Fruit fly (Drosophila melanogaster) whole organism: ENCODE measurements around the gene Elp4.

ENCODE experiments used
- CG8478 ChIP-seq: fragments of >200 bp; optimal IDR thresholded peaks from 2 replicates; lab custom pipeline; 2018; ENCODE audit warnings: inconsistent platforms
- Dll ChIP-seq: fragments of >200 bp; optimal IDR thresholded peaks from 2 replicates; lab custom pipeline; 2017
- EcR ChIP-seq, 2 experiments: fragments of >200 bp; optimal IDR thresholded peaks; 2 replicates each; lab custom pipeline; 2017; ENCODE audit warnings: missing biosample characterization in 2 of 2, missing genetic modification characterization in 2 of 2, missing genetic modification reagents in 2 of 2
- pan ChIP-seq: fragments of >200 bp; optimal IDR thresholded peaks from 2 replicates; lab custom pipeline; 2017
- psq ChIP-seq: fragments of >200 bp; optimal IDR thresholded peaks from 2 replicates; lab custom pipeline; 2017
- usp ChIP-seq: fragments of >200 bp; optimal IDR thresholded peaks from 2 replicates; lab custom pipeline; 2017; ENCODE audit warnings: missing biosample characterization, missing genetic modification characterization, mixed read lengths

The Elp4 gene

DNA sequence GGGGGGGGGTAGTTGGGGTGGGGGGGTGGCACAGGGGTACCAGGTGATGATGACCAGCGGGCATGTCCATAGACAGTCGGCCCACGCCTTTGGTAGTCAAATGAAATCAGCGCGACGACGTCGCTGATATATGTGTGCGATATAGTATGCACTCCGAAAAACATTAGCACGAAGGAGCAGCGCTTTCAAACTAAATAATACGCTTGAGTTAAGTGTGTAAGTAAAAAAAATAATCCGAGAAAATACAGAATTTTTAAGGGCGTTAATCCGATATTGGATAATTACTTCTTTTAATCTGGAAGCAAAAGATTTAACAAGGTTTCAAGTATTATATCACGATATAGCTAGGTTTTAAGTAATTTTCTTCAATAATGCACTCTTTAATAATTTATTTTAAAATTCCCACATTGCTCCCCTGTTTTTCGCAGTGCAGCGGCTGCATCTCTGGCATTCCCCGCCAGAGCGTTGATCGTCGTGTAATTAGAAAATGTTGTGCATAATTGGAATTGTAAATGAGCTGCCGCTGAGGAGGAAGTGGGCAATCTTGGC lies 29.1 kb upstream of the Elp4 start:
- TF ChIP-seq usp (GFP tag; lab: Kevin White, UChicago) = no peak
- no peak for TF ChIP-seq pan (lab: Kevin White, UChicago)
- no peak for TF ChIP-seq CG8478 (lab: Kevin White, UChicago)
- no peak for TF ChIP-seq EcR (GFP tag; optimal IDR thresholded peaks at IDR 0.05; lab: Kevin White, UChicago)
- TF ChIP-seq Dll (lab: Kevin White, UChicago) = no peak
- TF ChIP-seq psq (lab: Kevin White, UChicago) = no peak

DNA sequence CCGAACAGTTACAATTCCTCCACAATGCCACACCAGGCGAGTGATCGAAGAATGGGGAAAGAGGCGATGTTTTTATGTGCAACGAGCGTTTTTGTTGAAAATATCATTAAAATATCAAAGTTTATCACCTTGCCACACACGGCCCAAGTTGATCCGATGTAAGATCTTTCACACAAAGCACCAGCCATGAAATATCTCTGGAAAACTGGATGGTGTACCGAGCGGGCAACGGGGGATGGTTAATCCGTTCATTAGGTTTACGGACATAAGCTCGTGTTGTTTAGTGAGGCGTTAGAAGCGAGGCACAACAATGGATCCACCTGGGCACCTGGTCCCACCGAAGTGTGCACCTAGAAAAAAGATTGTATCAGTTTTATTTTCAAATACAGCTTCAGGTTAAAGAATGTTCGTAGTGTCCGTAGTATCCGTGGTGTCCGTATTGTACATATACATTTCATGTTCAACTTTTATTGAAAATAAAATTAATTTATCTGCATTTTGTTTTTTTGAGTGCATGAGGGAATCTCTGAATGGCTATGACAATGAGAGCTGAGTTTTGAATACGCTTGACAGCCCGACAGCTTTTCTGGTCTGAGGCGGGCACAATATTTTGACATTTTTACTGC lies 27.4 kb upstream of the Elp4 start:
- TF ChIP-seq usp (GFP tag; lab: Kevin White, UChicago) (no peak), pan (lab: Kevin White, UChicago) (no peak), CG8478 (lab: Kevin White, UChicago) (no peak), EcR (GFP tag; optimal IDR thresholded peaks at IDR 0.05; lab: Kevin White, UChicago) (no peak), Dll (lab: Kevin White, UChicago) (no peak), psq (lab: Kevin White, UChicago) (no peak)

DNA sequence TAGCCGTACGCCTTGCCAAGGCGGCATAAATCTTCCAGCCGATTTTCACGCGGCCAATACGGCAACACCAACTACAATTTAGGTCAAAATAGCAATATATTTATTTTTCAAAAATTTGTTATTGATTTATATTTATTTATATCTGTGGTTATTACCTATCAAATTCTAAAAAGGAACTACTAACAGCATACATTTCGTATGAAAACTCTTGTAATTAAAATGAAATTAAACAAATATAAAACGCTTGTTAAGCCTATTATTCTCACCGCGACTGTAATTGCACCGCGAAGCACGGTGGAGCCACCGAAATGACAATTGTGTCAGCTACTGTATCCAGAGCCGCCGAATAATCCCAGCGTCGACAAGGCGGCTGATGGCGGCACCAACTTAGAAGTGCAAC lies 24.5 kb upstream of the Elp4 start:
- TF ChIP-seq psq (lab: Kevin White, UChicago) = no peak

DNA sequence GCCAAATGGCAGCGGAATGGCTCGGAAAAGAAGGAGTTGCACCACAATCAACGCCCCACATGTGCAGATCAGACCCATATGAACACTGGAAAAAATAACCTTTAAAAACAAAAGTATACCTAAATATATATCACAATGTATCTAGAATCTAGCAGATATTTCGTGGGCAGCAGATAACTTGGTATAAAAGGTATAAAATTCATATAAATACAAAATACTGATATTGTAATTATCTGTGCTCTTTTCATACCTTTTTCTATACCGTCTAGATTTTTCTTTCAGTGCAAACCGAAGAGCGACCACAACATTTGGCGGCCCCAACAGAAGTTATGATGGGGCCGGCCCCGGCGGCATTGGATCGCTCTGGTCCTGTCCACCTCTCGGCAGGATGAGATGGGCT lies 22.6 kb upstream of the Elp4 start:
- no peak for TF ChIP-seq CG8478 (lab: Kevin White, UChicago)
- no peak for TF ChIP-seq Dll (lab: Kevin White, UChicago)
- TF ChIP-seq psq (lab: Kevin White, UChicago) = no peak
- TF ChIP-seq usp (GFP tag; lab: Kevin White, UChicago) = no peak
- no peak for TF ChIP-seq EcR (GFP tag; optimal IDR thresholded peaks at IDR 0.05; lab: Kevin White, UChicago)
- no peak for TF ChIP-seq pan (lab: Kevin White, UChicago)

DNA sequence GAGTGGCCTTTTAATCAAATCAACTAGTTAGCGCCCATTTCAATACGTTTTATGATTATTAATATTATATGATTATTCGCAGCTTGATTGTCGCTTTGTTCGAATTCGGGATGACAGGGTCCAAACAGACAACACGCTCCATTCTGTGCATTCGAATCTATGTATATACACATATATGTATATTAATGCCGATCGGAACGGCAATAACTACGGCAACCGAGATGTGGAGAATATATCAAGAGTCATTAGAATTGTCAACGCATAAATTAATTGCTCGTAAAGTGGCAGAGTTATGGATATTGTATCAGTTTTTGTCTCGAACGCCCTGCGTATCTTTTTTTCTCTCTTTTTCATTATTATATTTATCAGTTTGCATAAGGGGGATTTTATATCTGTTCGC lies 21.1 kb upstream of the Elp4 start:
- TF ChIP-seq CG8478 (lab: Kevin White, UChicago) = no peak
- TF ChIP-seq pan (lab: Kevin White, UChicago) = no peak
- TF ChIP-seq psq (lab: Kevin White, UChicago) = no peak
- no peak for TF ChIP-seq Dll (lab: Kevin White, UChicago)
- TF ChIP-seq usp (GFP tag; lab: Kevin White, UChicago) = no peak
- no peak for TF ChIP-seq EcR (GFP tag; optimal IDR thresholded peaks at IDR 0.05; lab: Kevin White, UChicago)

DNA sequence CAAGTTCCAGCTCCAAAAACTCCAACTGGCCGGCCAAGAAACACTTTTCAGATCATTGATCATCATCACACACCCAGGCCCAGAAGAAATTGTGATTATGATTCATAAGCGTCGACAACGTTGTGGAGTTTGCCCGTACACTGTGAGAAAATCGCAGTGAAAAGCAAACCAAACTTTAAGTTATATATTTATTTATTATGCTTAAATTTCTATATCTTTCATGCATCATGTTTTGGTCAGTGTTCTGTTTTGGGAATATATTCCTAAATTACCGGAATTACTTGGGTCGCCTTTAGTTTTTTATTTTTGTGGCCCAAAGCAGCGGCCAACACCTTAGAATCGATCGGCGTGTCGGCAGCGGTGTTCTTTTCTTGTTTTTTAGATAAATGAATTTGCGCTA lies 18.8 kb upstream of the Elp4 start:
- TF ChIP-seq CG8478 (lab: Kevin White, UChicago) (no peak), pan (lab: Kevin White, UChicago) (no peak), EcR (GFP tag; optimal IDR thresholded peaks at IDR 0.05; lab: Kevin White, UChicago) (no peak), Dll (lab: Kevin White, UChicago) (no peak), usp (GFP tag; lab: Kevin White, UChicago) (no peak), psq (lab: Kevin White, UChicago) (no peak)

DNA sequence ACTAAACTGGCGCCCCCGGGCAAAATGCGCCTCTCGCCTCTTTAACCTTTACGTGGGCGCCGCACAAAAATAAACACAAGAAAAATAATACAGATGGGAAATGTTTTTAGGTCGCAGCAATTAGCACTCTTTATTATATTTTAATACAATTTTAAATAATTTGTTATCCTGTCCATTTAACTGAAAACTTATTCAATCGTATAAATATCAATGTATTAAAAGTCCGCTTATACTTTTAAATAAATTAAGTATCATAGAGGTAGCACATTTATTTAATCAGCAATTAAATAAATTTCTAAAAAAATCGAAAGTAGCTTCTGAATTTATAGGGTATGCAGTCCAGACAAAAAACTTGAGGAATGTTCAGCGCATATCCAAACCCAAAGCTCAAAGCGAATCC lies 16.9 kb upstream of the Elp4 start:
- TF ChIP-seq pan (lab: Kevin White, UChicago) = no peak
- no peak for TF ChIP-seq Dll (lab: Kevin White, UChicago)
- TF ChIP-seq EcR (GFP tag; optimal IDR thresholded peaks at IDR 0.05; lab: Kevin White, UChicago) = no peak
- no peak for TF ChIP-seq usp (GFP tag; lab: Kevin White, UChicago)
- no peak for TF ChIP-seq psq (lab: Kevin White, UChicago)
- TF ChIP-seq CG8478 (lab: Kevin White, UChicago) = no peak

DNA sequence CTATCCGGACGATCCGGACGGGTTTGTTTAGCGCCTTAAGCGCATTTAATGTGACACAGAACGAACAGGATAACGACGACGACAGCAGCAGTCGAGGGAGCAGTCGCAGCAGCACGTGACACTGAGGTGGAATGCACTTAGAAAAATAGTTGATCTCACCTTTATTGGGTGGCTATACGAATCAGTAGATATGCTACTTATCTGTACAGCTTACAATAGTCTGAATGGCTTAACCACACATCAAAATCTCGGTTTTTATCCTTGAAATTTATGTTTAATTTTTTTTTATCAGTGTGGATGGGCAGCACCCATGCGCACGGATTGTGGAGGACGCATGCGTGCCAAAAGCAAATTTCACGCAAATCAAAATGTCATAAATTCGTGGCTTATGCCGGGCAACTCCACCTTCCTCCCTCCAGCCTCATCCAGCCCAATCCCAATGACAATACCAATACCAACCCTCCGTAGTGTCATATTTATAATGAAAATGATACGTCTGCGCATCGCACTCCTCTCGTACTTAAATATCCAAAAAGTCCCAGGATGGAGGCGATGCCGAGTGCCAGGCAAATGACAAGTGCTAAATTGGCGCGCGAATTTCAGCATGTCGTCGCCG lies 16.0 kb upstream of the Elp4 start:
- TF ChIP-seq psq (lab: Kevin White, UChicago) = no peak

DNA sequence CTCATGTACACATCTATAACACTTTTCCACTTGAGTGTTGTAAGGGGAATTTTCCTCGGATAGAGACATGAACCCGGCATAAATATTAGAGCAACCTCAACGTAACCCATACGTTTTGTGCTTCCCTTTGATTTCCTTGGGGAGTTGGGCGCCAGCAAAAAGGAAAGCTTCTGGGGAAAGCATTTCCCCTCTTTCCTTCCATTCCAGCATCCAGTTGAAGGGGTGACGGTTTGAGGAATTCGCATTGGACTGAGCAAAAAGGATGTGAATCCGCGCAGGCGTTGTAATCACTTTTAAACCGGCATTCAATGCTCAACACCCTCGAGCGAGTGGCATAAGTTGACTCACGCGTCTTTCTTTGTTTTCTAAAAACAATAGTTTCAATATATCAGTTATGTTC lies 9.0 kb upstream of the Elp4 start:
- TF ChIP-seq usp (GFP tag; lab: Kevin White, UChicago) = no peak
- TF ChIP-seq Dll (lab: Kevin White, UChicago) = no peak
- no peak for TF ChIP-seq psq (lab: Kevin White, UChicago)
- TF ChIP-seq CG8478 (lab: Kevin White, UChicago) = no peak

DNA sequence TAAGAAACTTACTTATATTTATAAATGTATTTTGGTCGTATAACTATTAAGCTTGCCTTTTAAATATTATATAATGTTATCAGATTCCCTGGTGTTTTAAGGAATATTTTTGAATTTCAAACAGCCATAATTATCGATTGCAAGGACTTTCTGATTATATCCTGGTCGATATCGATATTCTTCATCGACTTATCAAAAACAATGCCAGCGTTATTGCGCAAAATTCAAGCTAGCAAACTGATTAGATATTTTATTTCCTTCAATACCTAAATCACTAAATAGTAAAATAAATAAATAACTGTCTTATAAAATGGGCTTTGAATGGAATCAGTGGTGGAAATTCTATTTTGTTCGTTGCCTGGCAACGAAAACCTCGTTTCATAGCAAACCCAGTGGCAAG lies 6.5 kb upstream of the Elp4 start, which contains the start of gene CG14020:
CG14020 (plus strand) TSS at position 345 of the 400 bp plus-strand sequence.
- TF ChIP-seq EcR (GFP tag; optimal IDR thresholded peaks at IDR 0.05; lab: Kevin White, UChicago) = no peak
- TF ChIP-seq pan (lab: Kevin White, UChicago) = no peak
- no peak for TF ChIP-seq CG8478 (lab: Kevin White, UChicago)
- TF ChIP-seq psq (lab: Kevin White, UChicago) = no peak
- no peak for TF ChIP-seq Dll (lab: Kevin White, UChicago)
- no peak for TF ChIP-seq usp (GFP tag; lab: Kevin White, UChicago)

DNA sequence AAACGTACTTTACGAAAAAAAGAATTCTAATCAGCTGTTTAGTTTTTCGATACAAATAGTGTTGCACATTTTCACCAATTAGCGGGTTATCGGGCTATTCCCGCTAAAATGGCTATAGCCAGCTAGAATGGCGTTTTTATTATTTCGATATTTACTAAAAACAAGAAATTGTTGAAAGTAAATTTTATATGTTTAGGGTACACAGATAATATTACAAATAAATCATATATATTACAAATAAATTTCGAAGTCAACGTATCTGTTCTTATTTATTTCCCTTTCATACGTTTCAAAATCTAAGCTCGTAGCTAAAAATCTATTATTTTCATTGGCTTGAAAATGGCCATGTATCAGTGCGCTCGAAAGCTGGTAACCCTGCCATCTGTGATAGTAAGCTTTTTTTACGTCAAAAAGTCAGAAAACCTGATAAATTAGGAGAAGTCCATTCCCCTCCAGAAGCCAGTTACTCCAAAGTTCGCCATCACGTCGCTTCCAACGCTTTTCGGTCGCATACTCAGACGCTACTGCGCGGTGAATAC lies 4.0 kb upstream of the Elp4 start, which contains the start of the genes CG7382 and cl:
CG7382 (minus strand) TSS at position 51 of the 539 bp plus-strand sequence.
cl (plus strand) TSS at position 290 of the 539 bp plus-strand sequence.
- TF ChIP-seq psq (lab: Kevin White, UChicago) (no peak), CG8478 (lab: Kevin White, UChicago) (no peak), pan (lab: Kevin White, UChicago) (no peak), usp (GFP tag; lab: Kevin White, UChicago) (no peak), EcR (GFP tag; optimal IDR thresholded peaks at IDR 0.05; lab: Kevin White, UChicago) (no peak), Dll (lab: Kevin White, UChicago) (no peak)
